Fruit fly (Drosophila melanogaster): ENCODE data around the gene S6kII.

Gene S6kII

dm6 chrX:22491028-22491769 lies 38.6 kb upstream of the S6kII start (continued):
- peak; percentile 79 for TF ChIP-seq CG12659 (GFP tag; optimal IDR thresholded peaks at IDR 0.05)
- no peak for TF ChIP-seq br (optimal IDR thresholded peaks at IDR 0.05)
- TF ChIP-seq crol (GFP tag; IDR thresholded peaks at IDR 0.05) = no peak
- TF ChIP-seq Jarid2 (GFP tag; optimal IDR thresholded peaks at IDR 0.05) = peak; percentile 71
- no peak for TF ChIP-seq HLH4C (GFP tag; IDR thresholded peaks at IDR 0.05; ENCODE audit: partially characterized antibody)
- TF ChIP-seq Med (GFP tag) = peak; percentile 84
- TF ChIP-seq Dip3 (GFP tag; optimal IDR thresholded peaks at IDR 0.05) = no peak
- TF ChIP-seq Mes4 (GFP tag; optimal IDR thresholded peaks at IDR 0.05) = no peak
- TF ChIP-seq gcm (GFP tag; optimal IDR thresholded peaks at IDR 0.05) = no peak
- TF ChIP-seq salm (tag; optimal IDR thresholded peaks at IDR 0.05) = no peak
- no peak for TF ChIP-seq nerfin-1 (tag; optimal IDR thresholded peaks at IDR 0.05)
- TF ChIP-seq CG3281 (GFP tag; optimal IDR thresholded peaks at IDR 0.05) = peak; percentile 76
- TF ChIP-seq lov (optimal IDR thresholded peaks at IDR 0.05) = no peak
- no peak for TF ChIP-seq lov (GFP tag; IDR thresholded peaks at IDR 0.05)
- TF ChIP-seq ara (GFP tag; IDR thresholded peaks at IDR 0.05) = no peak
- no peak for TF ChIP-seq CG7987 (GFP tag; optimal IDR thresholded peaks at IDR 0.05)
- TF ChIP-seq nmo (GFP tag; optimal IDR thresholded peaks at IDR 0.05) = peak; percentile 85
- peak; percentile 16 for TF ChIP-seq ewg (GFP tag; optimal IDR thresholded peaks at IDR 0.05)
- no peak for TF ChIP-seq CG2129 (GFP tag; IDR thresholded peaks at IDR 0.05; ENCODE audit: partially characterized antibody)
- TF ChIP-seq sna (GFP tag; IDR thresholded peaks at IDR 0.05; ENCODE audit: partially characterized antibody) = no peak
- TF ChIP-seq nom (GFP tag; optimal IDR thresholded peaks at IDR 0.05) = no peak
- peak; percentile 83 for TF ChIP-seq CG11504 (tag; optimal IDR thresholded peaks at IDR 0.05)
- peak; percentile 63 for TF ChIP-seq CG4424 (GFP tag; optimal IDR thresholded peaks at IDR 0.05)
- no peak for TF ChIP-seq ftz-f1 (GFP tag; optimal IDR thresholded peaks at IDR 0.05)
- no peak for TF ChIP-seq hkb (optimal IDR thresholded peaks at IDR 0.05)
- no peak for TF ChIP-seq hkb (GFP tag; IDR thresholded peaks at IDR 0.05)
- no peak for TF ChIP-seq CG10431 (GFP tag; optimal IDR thresholded peaks at IDR 0.05)
- TF ChIP-seq CG15073 (GFP tag; optimal IDR thresholded peaks at IDR 0.05) = no peak
- no peak for TF ChIP-seq CG17568 (GFP tag; optimal IDR thresholded peaks at IDR 0.05)
- no peak for TF ChIP-seq Neu2 (GFP tag; optimal IDR thresholded peaks at IDR 0.05; ENCODE audit: borderline replicate concordance)
- no peak for TF ChIP-seq NC2α (GFP tag; optimal IDR thresholded peaks at IDR 0.05)
- peak; percentile 38 for TF ChIP-seq Nf-YB (GFP tag; optimal IDR thresholded peaks at IDR 0.05)
- no peak for TF ChIP-seq abd-A (tag; optimal IDR thresholded peaks at IDR 0.05)
- TF ChIP-seq nerfin-2 (GFP tag; IDR thresholded peaks at IDR 0.05; ENCODE audit: partially characterized antibody) = no peak
- no peak for TF ChIP-seq Hr39 (optimal IDR thresholded peaks at IDR 0.05)
- no peak for TF ChIP-seq luna (GFP tag; optimal IDR thresholded peaks at IDR 0.05)
- TF ChIP-seq Vsx1 (GFP tag; optimal IDR thresholded peaks at IDR 0.05) = no peak
- TF ChIP-seq CG11085 (GFP tag; IDR thresholded peaks at IDR 0.05) = no peak
- TF ChIP-seq bbx (GFP tag; IDR thresholded peaks at IDR 0.05; ENCODE audit: partially characterized antibody) = 0 out of 2 replicates have a peak, but pooled peaks have one; percentile 21
- TF ChIP-seq bowl (GFP tag; IDR thresholded peaks at IDR 0.05) = no peak
- TF ChIP-seq vnd (GFP tag; IDR thresholded peaks at IDR 0.05; ENCODE audit: partially characterized antibody) = no peak
- peak; percentile 54 for TF ChIP-seq CG7786 (GFP tag; optimal IDR thresholded peaks at IDR 0.05)
- no peak for TF ChIP-seq Doc3 (GFP tag; IDR thresholded peaks at IDR 0.05; ENCODE audit: partially characterized antibody)
- peak; percentile 57 for TF ChIP-seq CG2712 (tag; optimal IDR thresholded peaks at IDR 0.05)
- peak; percentile 80 for TF ChIP-seq CG9727 (GFP tag; optimal IDR thresholded peaks at IDR 0.05)
- TF ChIP-seq sc (optimal IDR thresholded peaks at IDR 0.05) = no peak
- TF ChIP-seq sc (GFP tag; optimal IDR thresholded peaks at IDR 0.05) = peak; percentile 47
- TF ChIP-seq CG2120 (GFP tag; optimal IDR thresholded peaks at IDR 0.05) = peak; percentile 47
- no peak for TF ChIP-seq nau (GFP tag; optimal IDR thresholded peaks at IDR 0.05)
- peak; percentile 6 for TF ChIP-seq CG13123 (GFP tag; optimal IDR thresholded peaks at IDR 0.05)
